Worm (Caenorhabditis elegans) whole organism, late embryonic: ENCODE measurements around the gene R10E4.6.

Experiments
- C08G9.2 ChIP-seq: sonication (generic microtip); optimal IDR thresholded peaks from 2 replicates; lab custom pipeline; 2016; ENCODE audit warnings: mild to moderate bottlenecking, missing genetic modification characterization, moderate library complexity, missing compliant biosample characterization
- F13H6.1 ChIP-seq: sonication (generic microtip); optimal IDR thresholded peaks from 2 replicates; lab custom pipeline; 2016; ENCODE audit warnings: missing genetic modification characterization, missing compliant biosample characterization
- K02D7.2 ChIP-seq: sonication (generic microtip); optimal IDR thresholded peaks from 2 replicates; lab custom pipeline; 2017; ENCODE audit warnings: mild to moderate bottlenecking, missing genetic modification characterization, missing compliant biosample characterization
- ceh-14 ChIP-seq: sonication (generic microtip); optimal IDR thresholded peaks from 2 replicates; lab custom pipeline; 2016; ENCODE audit warnings: missing genotype, missing genetic modification characterization, missing compliant biosample characterization
- ceh-2 ChIP-seq: sonication (generic microtip); optimal IDR thresholded peaks from 2 replicates; lab custom pipeline; 2016; ENCODE audit warnings: missing genotype, missing genetic modification characterization, missing compliant biosample characterization
- ceh-31 ChIP-seq: sonication (generic microtip); optimal IDR thresholded peaks from 2 replicates; lab custom pipeline; 2016; ENCODE audit warnings: missing genetic modification characterization, missing compliant biosample characterization
- elt-2 ChIP-seq: sonication (generic microtip); optimal IDR thresholded peaks from 2 replicates; lab custom pipeline; 2016; ENCODE audit warnings: missing genetic modification reagents, missing genetic modification characterization, missing compliant biosample characterization
- ets-4 ChIP-seq: sonication (generic microtip); optimal IDR thresholded peaks from 2 replicates; lab custom pipeline; 2016; ENCODE audit warnings: missing genetic modification characterization, missing compliant biosample characterization
- eyg-1 ChIP-seq: sonication (generic microtip); optimal IDR thresholded peaks from 2 replicates; lab custom pipeline; 2016; ENCODE audit warnings: missing genotype, missing genetic modification characterization, missing compliant biosample characterization
- gmeb-2 ChIP-seq: sonication (generic microtip); optimal IDR thresholded peaks from 2 replicates; lab custom pipeline; 2016; ENCODE audit warnings: missing genetic modification characterization, inconsistent platforms, missing compliant biosample characterization
- hlh-8 ChIP-seq: sonication (generic microtip); optimal IDR thresholded peaks from 2 replicates; lab custom pipeline; 2016; ENCODE audit warnings: missing genotype, missing genetic modification characterization, missing compliant biosample characterization
- nfya-1 ChIP-seq: sonication (generic microtip); optimal IDR thresholded peaks from 2 replicates; lab custom pipeline; 2017; ENCODE audit warnings: missing genetic modification characterization, mild to moderate bottlenecking, missing compliant biosample characterization, antibody characterized with exemption, moderate library complexity
- nhr-11 ChIP-seq: fragments of 150-350 bp; optimal IDR thresholded peaks from 2 replicates; lab custom pipeline; 2014; ENCODE audit warnings: missing biosample characterization, missing genetic modification characterization
- ref-2 ChIP-seq: sonication (generic microtip); optimal IDR thresholded peaks from 2 replicates; lab custom pipeline; 2016; ENCODE audit warnings: missing genetic modification characterization, missing compliant biosample characterization
- rnt-1 ChIP-seq: sonication (generic microtip); optimal IDR thresholded peaks from 2 replicates; lab custom pipeline; 2016; ENCODE audit warnings: missing genetic modification characterization, missing compliant biosample characterization
- sox-2 ChIP-seq: fragments of 200-800 bp; sonication (Bioruptor generic); IDR thresholded peaks from 2 replicates; pipeline ENCODE4 v1.3.6; 2022; ENCODE audit warnings: missing genetic modification reagents, missing genetic modification characterization, missing compliant biosample characterization
- tbx-2 ChIP-seq: sonication (generic microtip); optimal IDR thresholded peaks from 2 replicates; lab custom pipeline; 2016; ENCODE audit warnings: missing genetic modification characterization, missing compliant biosample characterization
- tbx-7 ChIP-seq: sonication (generic microtip); optimal IDR thresholded peaks from 2 replicates; lab custom pipeline; 2016; ENCODE audit warnings: missing genotype, missing genetic modification characterization, missing compliant biosample characterization
- unc-42 ChIP-seq: sonication (generic microtip); optimal IDR thresholded peaks from 2 replicates; lab custom pipeline; 2016; ENCODE audit warnings: missing genotype, missing genetic modification characterization, missing compliant biosample characterization
- unc-55 ChIP-seq: sonication (generic microtip); optimal IDR thresholded peaks from 2 replicates; lab custom pipeline; 2017; ENCODE audit warnings: missing biosample characterization, missing genetic modification reagents, missing genetic modification characterization
- zip-5 ChIP-seq: sonication (generic microtip); optimal IDR thresholded peaks from 2 replicates; lab custom pipeline; 2016; ENCODE audit warnings: missing genetic modification characterization, missing compliant biosample characterization

R10E4.6 gene

ce11 chrIII:4335614-4336013 is 42.4 kb downstream of the R10E4.6 start:
- TF ChIP-seq C08G9.2 (tag; lab: Kevin White, UChicago) (peak; percentile 19), ceh-14 (peak; percentile 13), nfya-1 (tag; lab: Kevin White, UChicago) (peak; percentile 26), elt-2 (tag; lab: Kevin White, UChicago) (no peak), unc-55 (peak; percentile 41), ceh-31 (tag; lab: Kevin White, UChicago) (peak; percentile 51), unc-42 (peak; percentile 14), eyg-1 (tag; lab: Kevin White, UChicago) (no peak), F13H6.1 (tag; lab: Kevin White, UChicago) (peak; percentile 10)

ce11 chrIII:4343070-4343469 is 49.9 kb downstream of the R10E4.6 start, which contains the start of the genes B0285.3 and lcmt-1:
TSS of gene B0285.3 (minus strand) at chrIII:4343336.
TSS of gene lcmt-1 (plus strand) at chrIII:4343446.
- TF ChIP-seq ets-4 (tag; lab: Kevin White, UChicago) (peak; percentile 44), ceh-2 (tag; lab: Kevin White, UChicago) (peak; percentile 80), unc-42 (peak; percentile 20), ref-2 (tag; lab: Kevin White, UChicago) (peak; percentile 35), K02D7.2 (no peak), nhr-11 (tag; lab: Kevin White, UChicago) (no peak), rnt-1 (peak; percentile 31), ceh-31 (tag; lab: Kevin White, UChicago) (peak; percentile 77), gmeb-2 (tag; lab: Kevin White, UChicago) (no peak), elt-2 (tag; lab: Kevin White, UChicago) (peak; percentile 19), C08G9.2 (tag; lab: Kevin White, UChicago) (peak; percentile 84), tbx-7 (peak; percentile 73), hlh-8 (tag; lab: Kevin White, UChicago) (peak; percentile 19), zip-5 (tag; lab: Kevin White, UChicago) (peak; percentile 44), tbx-2 (tag; lab: Kevin White, UChicago) (peak; percentile 60), sox-2 (GFP tag; lab: Robert Waterston, UW) (no peak)
